Worm (Caenorhabditis elegans) whole organism, young adult: ENCODE results near the gene R11H6.5.

Source experiments
- B0035.1 ChIP-seq: sonication (generic microtip); optimal IDR thresholded peaks from 2 replicates; lab custom pipeline; 2016; ENCODE audit warnings: missing genetic modification characterization, mild to moderate bottlenecking, missing compliant biosample characterization, missing genotype, missing genetic modification reagents
- B0261.1 ChIP-seq: sonication (generic microtip); optimal IDR thresholded peaks from 2 replicates; lab custom pipeline; 2016; ENCODE audit warnings: mild to moderate bottlenecking, missing genetic modification characterization, moderate library complexity, missing compliant biosample characterization
- F33H1.4 ChIP-seq: fragments of 200-800 bp; sonication (Bioruptor generic); IDR thresholded peaks from 2 replicates; pipeline ENCODE4 v1.3.6; 2022; ENCODE audit warnings: missing genetic modification reagents, missing genetic modification characterization, missing compliant biosample characterization
- F49E8.2 ChIP-seq: sonication (generic microtip); optimal IDR thresholded peaks from 3 replicates; lab custom pipeline; 2017; ENCODE audit warnings: missing genetic modification characterization, mild to moderate bottlenecking, missing compliant biosample characterization, antibody characterized with exemption, moderate library complexity; ENCODE audit not compliant: insufficient read depth
- F57A8.1 ChIP-seq: fragments of 200-800 bp; sonication (Bioruptor generic); optimal IDR thresholded peaks from 2 replicates; lab custom pipeline; 2018; ENCODE audit warnings: mild to moderate bottlenecking, missing genetic modification characterization, moderate library complexity, missing compliant biosample characterization
- K12H6.12 ChIP-seq: fragments of 200-800 bp; sonication (Bioruptor generic); optimal IDR thresholded peaks from 2 replicates; lab custom pipeline; 2018; ENCODE audit warnings: mild to moderate bottlenecking, missing genetic modification characterization, missing compliant biosample characterization
- T26A5.8 ChIP-seq: sonication (generic microtip); optimal IDR thresholded peaks from 2 replicates; lab custom pipeline; 2016; ENCODE audit warnings: missing genetic modification characterization, missing compliant biosample characterization
- Y67H2A.10 ChIP-seq: fragments of 200-800 bp; sonication (Bioruptor generic); conservative IDR thresholded peaks from 2 replicates; pipeline ENCODE4 v1.3.6; 2022; ENCODE audit warnings: missing genetic modification reagents, missing genetic modification characterization, missing compliant biosample characterization
- ZK185.1 ChIP-seq: sonication (generic microtip); optimal IDR thresholded peaks from 2 replicates; lab custom pipeline; 2016; ENCODE audit warnings: mild to moderate bottlenecking, missing genetic modification characterization, missing compliant biosample characterization; ENCODE audit not compliant: poor library complexity, severe bottlenecking
- ama-1 ChIP-seq, 3 experiments: fragments of 150-350 bp in 1 of 3; sonication (generic microtip) in 2 of 3; optimal IDR thresholded peaks; 2 replicates each; lab custom pipeline; 2014 to 2018; ENCODE audit warnings: missing biosample characterization in 2 of 3, missing genetic modification characterization in 2 of 3, missing genetic modification reagents in 2 of 3
- aptf-2 ChIP-seq: fragments of 200-800 bp; sonication (Bioruptor generic); conservative IDR thresholded peaks from 2 replicates; pipeline ENCODE4 v1.3.6; 2022; ENCODE audit warnings: missing genetic modification reagents, missing genetic modification characterization, missing compliant biosample characterization
- aptf-3 ChIP-seq: fragments of 200-800 bp; sonication (Bioruptor generic); IDR thresholded peaks from 2 replicates; pipeline ENCODE4 v1.3.6; 2022; ENCODE audit warnings: missing genetic modification characterization, missing compliant biosample characterization
- attf-3 ChIP-seq: fragments of 200-800 bp; sonication (Bioruptor generic); conservative IDR thresholded peaks from 2 replicates; pipeline ENCODE4 v1.3.6; 2022; ENCODE audit warnings: missing genetic modification reagents, missing genetic modification characterization, missing compliant biosample characterization
- bed-1 ChIP-seq: fragments of 200-800 bp; sonication (Bioruptor generic); IDR thresholded peaks from 2 replicates; pipeline ENCODE4 v1.3.6; 2022; ENCODE audit warnings: missing genetic modification reagents, missing genetic modification characterization, missing compliant biosample characterization
- ceh-40 ChIP-seq: fragments of 200-800 bp; sonication (Bioruptor generic); IDR thresholded peaks from 2 replicates; pipeline ENCODE4 v1.3.6; 2022; ENCODE audit warnings: missing genetic modification characterization, missing compliant biosample characterization
- ceh-58 ChIP-seq: fragments of 200-800 bp; sonication (Bioruptor generic); IDR thresholded peaks from 2 replicates; pipeline ENCODE4 v1.3.6; 2022; ENCODE audit warnings: missing genetic modification characterization, missing compliant biosample characterization
- ceh-91 ChIP-seq: fragments of 200-800 bp; sonication (Bioruptor generic); IDR thresholded peaks from 2 replicates; pipeline ENCODE4 v1.3.6; 2022; ENCODE audit warnings: missing genetic modification reagents, missing genetic modification characterization, missing compliant biosample characterization
- dpff-1 ChIP-seq: sonication (generic microtip); optimal IDR thresholded peaks from 2 replicates; lab custom pipeline; 2017; ENCODE audit warnings: mild to moderate bottlenecking, missing genetic modification characterization, missing compliant biosample characterization
- efl-1 ChIP-seq: fragments of 150-350 bp; optimal IDR thresholded peaks from 2 replicates; lab custom pipeline; 2014; ENCODE audit warnings: missing biosample characterization, missing genetic modification reagents, missing genetic modification characterization
- ekl-4 ChIP-seq: fragments of 200-800 bp; sonication (Bioruptor generic); IDR thresholded peaks from 2 replicates; pipeline ENCODE4 v1.3.6; 2022; ENCODE audit warnings: missing genetic modification reagents, missing genetic modification characterization, missing compliant biosample characterization
- ets-4 ChIP-seq: fragments of 200-800 bp; sonication (Bioruptor generic); optimal IDR thresholded peaks from 2 replicates; lab custom pipeline; 2018; ENCODE audit warnings: mild to moderate bottlenecking, missing genetic modification characterization, missing compliant biosample characterization
- fkh-3 ChIP-seq: sonication (generic microtip); optimal IDR thresholded peaks from 2 replicates; lab custom pipeline; 2016; ENCODE audit warnings: mild to moderate bottlenecking, missing genetic modification characterization, missing compliant biosample characterization
- gei-17 ChIP-seq: fragments of 200-800 bp; sonication (Bioruptor generic); optimal IDR thresholded peaks from 2 replicates; lab custom pipeline; 2018; ENCODE audit warnings: mild to moderate bottlenecking, missing genetic modification characterization, missing compliant biosample characterization
- hlh-12 ChIP-seq: sonication (generic microtip); optimal IDR thresholded peaks from 2 replicates; lab custom pipeline; 2016; ENCODE audit warnings: missing genetic modification characterization, missing compliant biosample characterization
- hrde-1 ChIP-seq: sonication (generic microtip); optimal IDR thresholded peaks from 2 replicates; lab custom pipeline; 2016; ENCODE audit warnings: missing genetic modification characterization, mild to moderate bottlenecking, missing compliant biosample characterization, moderate library complexity, missing genotype, missing genetic modification reagents, borderline replicate concordance
- let-526 ChIP-seq: fragments of 200-800 bp; sonication (Bioruptor generic); IDR thresholded peaks from 2 replicates; pipeline ENCODE4 v1.3.6; 2022; ENCODE audit warnings: missing genetic modification reagents, missing genetic modification characterization, missing compliant biosample characterization
- lin-54 ChIP-seq: fragments of 200-800 bp; sonication (Bioruptor generic); optimal IDR thresholded peaks from 2 replicates; lab custom pipeline; 2018; ENCODE audit warnings: mild to moderate bottlenecking, missing genetic modification characterization, missing compliant biosample characterization
- lir-1 ChIP-seq: fragments of 200-800 bp; sonication (Bioruptor generic); conservative IDR thresholded peaks from 2 replicates; pipeline ENCODE4 v1.3.6; 2022; ENCODE audit warnings: missing genetic modification reagents, missing genetic modification characterization, missing compliant biosample characterization
- madf-10 ChIP-seq: sonication (generic microtip); optimal IDR thresholded peaks from 2 replicates; lab custom pipeline; 2016; ENCODE audit warnings: mild to moderate bottlenecking, missing genetic modification characterization, missing compliant biosample characterization
- mel-28 ChIP-seq: sonication (generic microtip); optimal IDR thresholded peaks from 2 replicates; lab custom pipeline; 2016; ENCODE audit warnings: borderline replicate concordance, mild to moderate bottlenecking, missing genetic modification characterization, missing compliant biosample characterization
- mes-4 ChIP-seq: sonication (generic microtip); optimal IDR thresholded peaks from 2 replicates; lab custom pipeline; 2016; ENCODE audit warnings: missing genotype, missing genetic modification characterization, missing compliant biosample characterization
- nfyb-1 ChIP-seq: fragments of 200-800 bp; sonication (Bioruptor generic); IDR thresholded peaks from 2 replicates; pipeline ENCODE4 v1.3.6; 2022; ENCODE audit warnings: missing genetic modification reagents, missing genetic modification characterization, missing compliant biosample characterization
- nhr-80 ChIP-seq: sonication (generic microtip); optimal IDR thresholded peaks from 2 replicates; lab custom pipeline; 2016; ENCODE audit warnings: missing genetic modification characterization, missing compliant biosample characterization
- tlf-1 ChIP-seq: fragments of 200-800 bp; sonication (Bioruptor generic); optimal IDR thresholded peaks from 2 replicates; lab custom pipeline; 2018; ENCODE audit warnings: mild to moderate bottlenecking, missing genetic modification characterization, missing compliant biosample characterization
- xnd-1 ChIP-seq: sonication (generic microtip); optimal IDR thresholded peaks from 2 replicates; lab custom pipeline; 2016; ENCODE audit warnings: missing genotype, missing genetic modification reagents, missing genetic modification characterization, missing compliant biosample characterization
- ztf-26 ChIP-seq: sonication (generic microtip); optimal IDR thresholded peaks from 2 replicates; lab custom pipeline; 2017; ENCODE audit warnings: missing genetic modification characterization, missing compliant biosample characterization
- ztf-28 ChIP-seq: fragments of 200-800 bp; sonication (Bioruptor generic); IDR thresholded peaks from 2 replicates; pipeline ENCODE4 v1.3.6; 2022; ENCODE audit warnings: missing genetic modification reagents, missing genetic modification characterization, missing compliant biosample characterization
- ztf-6 ChIP-seq: fragments of 200-800 bp; sonication (Bioruptor generic); IDR thresholded peaks from 2 replicates; pipeline ENCODE4 v1.3.6; 2022; ENCODE audit warnings: missing genetic modification reagents, missing genetic modification characterization, missing compliant biosample characterization

The R11H6.5 gene

DNA sequence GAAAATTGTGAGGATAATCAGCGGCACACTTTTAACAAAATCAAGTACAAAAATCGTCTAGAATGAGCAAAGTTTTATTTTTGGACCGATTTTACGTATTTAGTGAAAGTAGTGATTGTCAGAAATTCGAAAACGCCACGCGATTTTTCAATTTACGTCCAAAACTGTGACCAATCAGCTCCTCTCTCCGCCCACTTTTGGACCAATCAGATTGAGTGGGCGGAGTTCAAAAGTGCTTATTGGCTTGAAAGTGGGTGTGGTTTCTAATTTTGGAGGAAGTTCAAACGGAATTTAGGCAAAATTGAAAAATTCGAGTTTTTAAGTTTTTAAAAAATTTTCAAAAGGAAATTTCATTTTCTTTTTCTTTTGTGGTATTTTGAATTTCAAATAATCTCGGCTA lies 2.4 kb upstream of the R11H6.5 start (continued):
- no peak for TF ChIP-seq ztf-26
- TF ChIP-seq madf-10 (tag; lab: Kevin White, UChicago) = no peak
- TF ChIP-seq gei-17 (GFP tag; lab: Kevin White, UChicago) = no peak
- TF ChIP-seq ztf-6 (GFP tag; lab: Robert Waterston, UW) = no peak

DNA sequence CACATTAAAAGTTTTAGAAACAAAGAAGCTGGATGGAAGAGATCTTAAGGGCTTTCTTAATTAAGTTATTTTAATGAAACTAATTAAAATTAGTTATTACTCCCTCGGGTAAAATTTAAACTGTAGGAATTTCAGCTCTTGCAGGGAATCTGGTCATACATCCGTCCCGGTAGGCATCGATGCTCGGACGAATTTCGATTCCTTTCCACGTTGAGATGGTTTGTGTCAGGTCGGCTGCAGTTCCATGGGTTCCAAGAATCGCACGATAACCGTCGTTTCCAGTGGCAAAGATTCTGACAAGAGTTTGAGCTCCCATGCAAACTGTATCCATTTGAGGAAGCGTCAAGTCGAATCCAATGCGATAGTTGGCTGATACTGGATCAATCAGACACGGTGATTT lies 1.2 kb downstream of the R11H6.5 start:
- no peak for TF ChIP-seq efl-1 (GFP tag; lab: Kevin White, UChicago)
- no peak for TF ChIP-seq ekl-4 (GFP tag; lab: Robert Waterston, UW)
- TF ChIP-seq ceh-91 (GFP tag; lab: Robert Waterston, UW) = no peak
- TF ChIP-seq nfyb-1 (GFP tag; lab: Robert Waterston, UW) = no peak
- no peak for TF ChIP-seq ceh-40 (GFP tag; lab: Robert Waterston, UW)
- TF ChIP-seq hrde-1 (tag; lab: Kevin White, UChicago) = no peak
- TF ChIP-seq lir-1 (GFP tag; lab: Robert Waterston, UW) = no peak
- TF ChIP-seq mel-28 (tag; lab: Kevin White, UChicago) = no peak
- TF ChIP-seq B0035.1 (tag; lab: Kevin White, UChicago) = no peak
- no peak for TF ChIP-seq fkh-3 (tag; lab: Kevin White, UChicago)
- TF ChIP-seq F57A8.1 (GFP tag; lab: Kevin White, UChicago) = no peak
- TF ChIP-seq ZK185.1 = no peak
- no peak for TF ChIP-seq ztf-6 (GFP tag; lab: Robert Waterston, UW)
- TF ChIP-seq T26A5.8 (tag; lab: Kevin White, UChicago) = no peak
- no peak for TF ChIP-seq K12H6.12 (tag; lab: Kevin White, UChicago)
- TF ChIP-seq tlf-1 = no peak
- TF ChIP-seq let-526 (GFP tag; lab: Robert Waterston, UW) = no peak
- no peak for TF ChIP-seq lin-54 (GFP tag; lab: Kevin White, UChicago)
- TF ChIP-seq, all 124 proteins: peak for 0

DNA sequence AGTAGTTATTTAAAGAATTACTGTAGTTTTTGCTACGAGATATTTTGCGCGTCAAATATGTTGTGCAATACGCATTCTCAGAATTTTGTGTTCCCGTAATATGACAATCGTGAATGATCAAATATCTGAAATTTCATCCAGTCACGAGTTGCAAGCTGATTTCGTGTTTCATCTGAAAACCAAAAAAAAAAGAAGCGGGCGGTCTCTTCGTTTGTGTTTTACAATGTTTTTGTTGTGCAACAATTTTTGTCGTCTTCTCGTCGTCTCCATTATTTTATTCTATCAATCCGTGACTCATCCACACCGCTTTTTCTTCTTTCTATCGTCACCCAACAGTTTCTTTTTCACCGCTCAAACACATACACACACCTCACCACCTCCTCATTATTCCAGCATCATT lies 2.4 kb downstream of the R11H6.5 start, which contains the start of gene R11H6.4:
Gene R11H6.4 (plus strand): TSS at position 301 of the 400 bp plus-strand sequence.
- TF ChIP-seq dpff-1 (tag; lab: Kevin White, UChicago) (no peak), B0035.1 (tag; lab: Kevin White, UChicago) (no peak), bed-1 (GFP tag; lab: Robert Waterston, UW) (no peak), mes-4 (no peak), hlh-12 (tag; lab: Kevin White, UChicago) (no peak), xnd-1 (no peak), nhr-80 (tag; lab: Kevin White, UChicago) (no peak), ets-4 (GFP tag; lab: Kevin White, UChicago) (no peak), aptf-2 (GFP tag; lab: Robert Waterston, UW) (no peak), F49E8.2 (no peak), ama-1 (optimal IDR thresholded peaks at IDR 0.05; lab: Kevin White, UChicago) (no peak), ama-1 (GFP tag; optimal IDR thresholded peaks at IDR 0.05; lab: Kevin White, UChicago) (no peak), ztf-28 (GFP tag; lab: Robert Waterston, UW) (no peak), B0261.1 (tag; lab: Kevin White, UChicago) (no peak), F33H1.4 (GFP tag; lab: Robert Waterston, UW) (no peak), aptf-3 (GFP tag; lab: Robert Waterston, UW) (no peak), ceh-58 (no peak), attf-3 (no peak), hrde-1 (tag; lab: Kevin White, UChicago) (no peak), Y67H2A.10 (GFP tag; lab: Robert Waterston, UW) (no peak), ceh-91 (GFP tag; lab: Robert Waterston, UW) (no peak)
- TF ChIP-seq, all 124 proteins: peak for 0
